Worm (Caenorhabditis elegans) whole organism, late embryonic: ENCODE measurements around the gene hhat-2.

Source experiments
- ceh-2 ChIP-seq: sonication (generic microtip); optimal IDR thresholded peaks from 2 replicates; lab custom pipeline; 2016; ENCODE audit warnings: missing genotype, missing genetic modification characterization, missing compliant biosample characterization
- dmd-4 ChIP-seq: sonication (generic microtip); optimal IDR thresholded peaks from 2 replicates; lab custom pipeline; 2016; ENCODE audit warnings: borderline replicate concordance, missing genetic modification characterization, missing compliant biosample characterization
- gmeb-2 ChIP-seq: sonication (generic microtip); optimal IDR thresholded peaks from 2 replicates; lab custom pipeline; 2016; ENCODE audit warnings: missing genetic modification characterization, inconsistent platforms, missing compliant biosample characterization
- pag-3 ChIP-seq: sonication (generic microtip); optimal IDR thresholded peaks from 2 replicates; lab custom pipeline; 2016; ENCODE audit warnings: missing compliant biosample characterization, missing genetic modification characterization, borderline replicate concordance
- pax-1 ChIP-seq: fragments of 150-350 bp; optimal IDR thresholded peaks from 2 replicates; lab custom pipeline; 2014; ENCODE audit warnings: missing biosample characterization, missing genetic modification characterization
- ref-2 ChIP-seq: sonication (generic microtip); optimal IDR thresholded peaks from 2 replicates; lab custom pipeline; 2016; ENCODE audit warnings: missing genetic modification characterization, missing compliant biosample characterization
- tbx-7 ChIP-seq: sonication (generic microtip); optimal IDR thresholded peaks from 2 replicates; lab custom pipeline; 2016; ENCODE audit warnings: missing genotype, missing genetic modification characterization, missing compliant biosample characterization

Gene hhat-2

ce11 chrIV:14782211-14782610 lies 46.7 kb downstream of the hhat-2 start, which contains the start of gene Y57G11C.1130:
Gene Y57G11C.1130 (plus strand): TSS chrIV:14782511.
- no peak for TF ChIP-seq dmd-4
- no peak for TF ChIP-seq pag-3 (tag; lab: Kevin White, UChicago)
- TF ChIP-seq pax-1 (tag; lab: Kevin White, UChicago): no peak
- TF ChIP-seq ref-2: no peak
- no peak for TF ChIP-seq ceh-2 (tag; lab: Kevin White, UChicago)
- no peak for TF ChIP-seq gmeb-2 (tag; lab: Kevin White, UChicago)

DNA sequence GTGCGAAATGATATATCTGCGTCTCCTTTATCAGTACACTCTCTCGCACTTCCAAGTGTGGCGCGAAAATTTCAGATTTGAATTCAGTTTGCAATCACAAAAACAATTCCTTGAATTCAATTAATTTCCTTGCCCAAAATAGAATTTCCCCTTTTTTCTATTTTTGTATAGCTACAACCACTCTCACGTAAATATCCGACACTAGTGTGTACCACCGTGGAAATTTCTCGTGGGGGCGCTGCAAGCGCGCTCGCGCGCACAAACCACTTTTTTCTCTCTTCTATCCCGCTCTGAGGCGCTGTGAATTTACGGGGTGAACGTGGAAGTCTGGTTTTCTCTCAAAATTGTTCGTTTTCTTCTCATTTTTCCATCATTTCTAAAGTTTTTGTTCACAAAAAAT lies 47.4 kb downstream of the hhat-2 start, which contains the start of gene Y57G11C.8:
Y57G11C.8 (plus strand) TSS at position 301 of the 400 bp plus-strand sequence.
- no peak for TF ChIP-seq tbx-7
- TF ChIP-seq, all 69 proteins: peak for 0
